Fruit fly (Drosophila melanogaster) whole organism: ENCODE measurements around the gene CG4408.

Experiments
- CG8478 ChIP-seq: fragments of >200 bp; optimal IDR thresholded peaks from 2 replicates; lab custom pipeline; 2018; ENCODE audit warnings: inconsistent platforms
- Dll ChIP-seq: fragments of >200 bp; optimal IDR thresholded peaks from 2 replicates; lab custom pipeline; 2017
- EcR ChIP-seq, 2 experiments: fragments of >200 bp; optimal IDR thresholded peaks; 2 replicates each; lab custom pipeline; 2017; ENCODE audit warnings: missing biosample characterization in 2 of 2, missing genetic modification characterization in 2 of 2, missing genetic modification reagents in 2 of 2
- pan ChIP-seq: fragments of >200 bp; optimal IDR thresholded peaks from 2 replicates; lab custom pipeline; 2017
- psq ChIP-seq: fragments of >200 bp; optimal IDR thresholded peaks from 2 replicates; lab custom pipeline; 2017
- usp ChIP-seq: fragments of >200 bp; optimal IDR thresholded peaks from 2 replicates; lab custom pipeline; 2017; ENCODE audit warnings: missing biosample characterization, missing genetic modification characterization, mixed read lengths

The CG4408 gene

dm6 chr3R:23314332-23314731 lies 49.0 kb downstream of the CG4408 start:
- TF ChIP-seq CG8478 (lab: Kevin White, UChicago) (no peak), usp (no peak), EcR (GFP tag; optimal IDR thresholded peaks at IDR 0.05; lab: Kevin White, UChicago) (no peak), psq (lab: Kevin White, UChicago) (no peak)

DNA sequence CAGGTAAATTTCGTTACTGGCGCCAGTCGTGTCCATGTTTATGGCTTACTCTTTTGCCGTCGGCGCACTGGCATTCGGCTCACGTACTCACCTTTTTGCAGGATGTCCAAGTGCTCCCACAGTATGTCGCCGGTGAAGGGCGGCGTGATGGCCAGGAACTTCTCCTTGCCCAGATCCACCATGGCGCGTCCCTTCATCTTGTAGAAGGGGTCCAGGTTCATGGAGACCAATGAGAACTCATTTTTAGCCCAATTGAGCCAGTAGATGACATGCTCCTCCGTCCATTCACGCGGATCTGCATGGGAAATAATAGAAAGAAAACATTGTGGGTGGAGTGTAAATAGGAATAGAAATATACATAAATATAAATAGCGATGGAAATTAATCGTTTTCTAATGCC lies 50.6 kb downstream of the CG4408 start:
- TF ChIP-seq psq (lab: Kevin White, UChicago) (no peak), CG8478 (lab: Kevin White, UChicago) (no peak), Dll (lab: Kevin White, UChicago) (no peak), EcR (GFP tag; optimal IDR thresholded peaks at IDR 0.05; lab: Kevin White, UChicago) (no peak), pan (lab: Kevin White, UChicago) (no peak), usp (no peak)
